Worm (Caenorhabditis elegans): ENCODE measurements around the gene T01E8.8.

ce11 chrII:10261261-10261660, 30.2 kb downstream of the T01E8.8 start:
- TF ChIP-seq aly-1 (tag; optimal IDR thresholded peaks at IDR 0.05) (no peak), ama-1 (optimal IDR thresholded peaks at IDR 0.05) (no peak), hnd-1 (tag; optimal IDR thresholded peaks at IDR 0.05) (no peak), tra-4 (tag; optimal IDR thresholded peaks at IDR 0.05) (no peak), sea-1 (GFP tag; conservative IDR thresholded peaks at IDR 0.05) (no peak), tbx-37 (GFP tag; conservative IDR thresholded peaks at IDR 0.05) (no peak), flt-1 (GFP tag; IDR thresholded peaks at IDR 0.05) (no peak), tbx-11 (GFP tag; IDR thresholded peaks at IDR 0.05) (no peak), ets-7 (tag; optimal IDR thresholded peaks at IDR 0.05) (no peak), F13C5.2 (tag; optimal IDR thresholded peaks at IDR 0.05) (no peak), hmbx-1 (tag; optimal IDR thresholded peaks at IDR 0.05) (no peak)

Data from whole organism, early embryonic.